Fruit fly (Drosophila melanogaster) whole organism: Measurements from ENCODE around the gene Cyp304a1.

Experiments used
- CG8478 ChIP-seq: fragments of >200 bp; optimal IDR thresholded peaks from 2 replicates; lab custom pipeline; 2018; ENCODE audit warnings: inconsistent platforms
- Dll ChIP-seq: fragments of >200 bp; optimal IDR thresholded peaks from 2 replicates; lab custom pipeline; 2017
- EcR ChIP-seq, 2 experiments: fragments of >200 bp; optimal IDR thresholded peaks; 2 replicates each; lab custom pipeline; 2017; ENCODE audit warnings: missing biosample characterization in 2 of 2, missing genetic modification characterization in 2 of 2, missing genetic modification reagents in 2 of 2
- pan ChIP-seq: fragments of >200 bp; optimal IDR thresholded peaks from 2 replicates; lab custom pipeline; 2017
- psq ChIP-seq: fragments of >200 bp; optimal IDR thresholded peaks from 2 replicates; lab custom pipeline; 2017
- usp ChIP-seq: fragments of >200 bp; optimal IDR thresholded peaks from 2 replicates; lab custom pipeline; 2017; ENCODE audit warnings: missing biosample characterization, missing genetic modification characterization, mixed read lengths

Gene Cyp304a1

DNA sequence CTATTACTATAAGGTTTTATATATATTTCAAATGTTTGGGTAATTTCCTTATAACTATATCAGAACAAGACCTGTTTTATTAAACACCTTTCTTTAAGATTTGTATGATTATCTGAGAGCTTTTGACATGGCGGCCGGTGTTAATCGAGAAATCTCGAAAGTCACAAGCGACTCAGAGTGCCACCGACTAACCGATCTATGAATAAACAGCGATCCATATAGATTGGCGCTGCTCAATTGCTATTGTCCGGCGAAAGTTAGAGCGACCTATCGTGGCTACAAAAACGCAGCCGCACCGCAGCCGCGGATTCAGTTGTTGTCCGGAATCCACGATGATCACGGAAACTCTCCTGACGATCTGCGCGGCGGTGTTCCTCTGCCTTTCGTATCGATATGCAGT is at the start of gene Cyp304a1:
Cyp304a1 (plus strand) TSS at position 301 of the 400 bp plus-strand sequence.
- TF ChIP-seq EcR (GFP tag; optimal IDR thresholded peaks at IDR 0.05; lab: Kevin White, UChicago), result no peak
- no peak for TF ChIP-seq Dll (lab: Kevin White, UChicago)
- TF ChIP-seq pan (lab: Kevin White, UChicago), result no peak
- no peak for TF ChIP-seq CG8478 (lab: Kevin White, UChicago)
- TF ChIP-seq usp (GFP tag; lab: Kevin White, UChicago), result no peak
- no peak for TF ChIP-seq psq (lab: Kevin White, UChicago)

DNA sequence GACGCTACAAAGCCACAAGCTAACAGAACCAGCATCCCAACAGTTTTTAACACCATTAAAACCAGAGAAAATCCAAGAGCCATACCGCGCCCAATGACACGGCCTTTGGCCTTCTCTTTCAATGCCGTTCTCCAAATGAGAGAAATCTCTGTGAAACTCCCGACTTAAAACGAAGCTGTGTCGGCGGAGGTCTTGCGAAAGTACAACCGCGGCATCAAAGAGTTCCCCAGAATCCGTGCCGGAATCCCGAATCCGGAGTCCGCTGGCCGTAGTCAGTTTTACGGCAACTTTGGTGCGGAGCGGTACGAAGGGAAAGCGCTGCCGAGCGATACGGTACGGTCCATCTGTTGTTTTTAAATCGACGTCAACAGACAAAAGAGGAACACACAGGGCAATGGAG is 47.8 kb upstream of the Cyp304a1 start, which contains the start of gene beat-Vb:
beat-Vb (plus strand) TSS at position 246 of the 400 bp plus-strand sequence.
- no peak for TF ChIP-seq usp (GFP tag; lab: Kevin White, UChicago)
- no peak for TF ChIP-seq psq (lab: Kevin White, UChicago)
- TF ChIP-seq CG8478 (lab: Kevin White, UChicago), result no peak
- TF ChIP-seq Dll (lab: Kevin White, UChicago), result no peak
- TF ChIP-seq EcR (GFP tag; optimal IDR thresholded peaks at IDR 0.05; lab: Kevin White, UChicago), result no peak
- no peak for TF ChIP-seq pan (lab: Kevin White, UChicago)

- TF ChIP-seq CG8478 (lab: Kevin White, UChicago) (no peak), pan (lab: Kevin White, UChicago) (no peak), Dll (lab: Kevin White, UChicago) (no peak), usp (GFP tag; lab: Kevin White, UChicago) (no peak), psq (lab: Kevin White, UChicago) (no peak), EcR (GFP tag; optimal IDR thresholded peaks at IDR 0.05; lab: Kevin White, UChicago) (no peak)
Observed at dm6 chr3R:12957388-12957787, 6.2 kb upstream of the Cyp304a1 start.

dm6 chr3R:12960227-12960626 is 3.4 kb upstream of the Cyp304a1 start:
- TF ChIP-seq pan (lab: Kevin White, UChicago), result no peak

DNA sequence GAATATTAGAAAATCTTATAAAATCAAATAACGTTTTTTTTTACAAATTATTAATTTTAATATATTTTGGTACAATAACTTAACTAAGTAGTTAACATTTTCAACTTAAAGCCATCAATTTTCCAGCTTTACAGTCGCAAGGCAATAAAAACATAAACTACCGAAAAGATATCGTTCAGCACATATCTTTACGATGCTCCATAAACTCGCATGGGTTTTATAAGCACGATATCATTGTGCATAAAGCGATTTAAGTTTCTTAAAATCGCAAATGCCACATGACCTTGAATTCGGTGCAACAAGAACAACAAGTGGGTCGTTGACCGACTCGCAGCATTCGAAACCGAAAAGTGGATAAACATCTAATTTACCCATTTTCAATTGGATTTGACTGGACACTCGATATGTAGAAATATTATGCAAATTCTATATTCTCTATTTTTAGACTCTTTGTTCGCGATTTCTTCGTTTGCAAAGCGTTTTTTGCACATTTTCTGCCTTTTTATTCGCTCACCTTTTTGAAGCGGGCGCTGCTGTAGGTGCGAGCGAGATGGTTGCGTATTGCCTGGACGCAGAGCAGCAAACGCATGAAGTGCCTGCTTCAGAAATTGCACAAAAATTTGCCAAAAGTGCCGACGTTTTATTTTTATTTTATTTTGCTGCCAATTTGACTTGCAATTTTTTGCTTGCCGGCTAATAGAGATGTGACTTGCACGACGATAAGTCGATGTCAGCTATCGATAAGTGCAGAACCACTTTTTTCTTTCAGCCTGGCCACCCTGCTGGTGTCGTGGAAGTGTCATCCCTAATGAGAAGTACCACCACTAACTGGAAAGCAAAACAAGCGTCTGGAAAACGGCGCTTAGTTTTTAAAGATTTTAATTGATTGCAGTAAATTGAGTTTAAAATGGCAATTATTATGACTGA is 2.4 kb upstream of the Cyp304a1 start, which contains the start of gene Spc25:
Spc25 (plus strand) TSS at position 817 of the 927 bp plus-strand sequence.
- TF ChIP-seq usp (GFP tag; lab: Kevin White, UChicago) (no peak), EcR (GFP tag; optimal IDR thresholded peaks at IDR 0.05; lab: Kevin White, UChicago) (peak; percentile 54 to 84), pan (lab: Kevin White, UChicago) (no peak), Dll (lab: Kevin White, UChicago) (no peak)

DNA sequence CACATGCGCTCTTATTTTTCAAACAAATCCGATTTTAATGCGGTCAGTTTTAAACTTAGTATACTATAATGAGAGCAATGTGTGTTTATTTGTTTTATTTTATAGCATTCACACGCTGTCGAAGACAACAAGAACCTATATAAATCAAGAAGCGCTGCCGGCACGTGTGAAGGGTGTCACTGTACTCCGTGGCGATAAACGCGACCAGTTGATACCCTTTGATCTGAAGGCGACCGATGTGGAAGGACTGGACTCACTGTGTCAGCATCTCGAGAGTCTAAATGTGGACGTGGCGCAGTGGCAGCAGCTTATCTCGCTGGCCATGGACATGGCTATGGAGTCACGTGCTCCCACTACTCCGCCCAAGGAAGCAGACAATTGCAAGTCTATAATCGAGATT is 979 bp upstream of the Cyp304a1 start:
- TF ChIP-seq usp (GFP tag; lab: Kevin White, UChicago) (no peak), psq (lab: Kevin White, UChicago) (no peak), pan (lab: Kevin White, UChicago) (no peak), CG8478 (lab: Kevin White, UChicago) (no peak), EcR (GFP tag; optimal IDR thresholded peaks at IDR 0.05; lab: Kevin White, UChicago) (no peak), Dll (lab: Kevin White, UChicago) (no peak)

DNA sequence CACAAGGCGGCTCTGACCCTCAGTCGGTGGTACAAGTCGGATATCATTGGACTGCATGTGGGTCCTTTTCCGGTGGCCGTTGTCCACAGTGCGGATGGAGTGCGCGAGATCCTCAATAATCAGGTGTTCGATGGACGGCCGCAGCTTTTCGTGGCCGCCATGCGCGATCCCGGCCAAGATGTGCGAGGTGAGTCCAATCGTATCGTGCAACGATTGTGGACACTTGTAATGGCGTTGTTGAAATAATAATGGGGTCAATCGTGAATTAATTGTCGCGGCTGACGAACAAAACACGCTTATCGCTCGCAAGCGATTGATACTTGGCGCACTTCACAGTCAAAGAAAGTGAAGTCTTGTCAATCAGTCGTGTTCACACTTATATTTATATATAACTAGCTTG is 452 bp downstream of the Cyp304a1 start:
- TF ChIP-seq Dll (lab: Kevin White, UChicago), result no peak
- no peak for TF ChIP-seq EcR (GFP tag; optimal IDR thresholded peaks at IDR 0.05; lab: Kevin White, UChicago)
- no peak for TF ChIP-seq CG8478 (lab: Kevin White, UChicago)
- TF ChIP-seq pan (lab: Kevin White, UChicago), result no peak
- TF ChIP-seq psq (lab: Kevin White, UChicago), result no peak
- TF ChIP-seq usp (GFP tag; lab: Kevin White, UChicago), result no peak

dm6 chr3R:12967612-12968011 is 4.0 kb downstream of the Cyp304a1 start, which contains the start of the genes CG14384 and grsm:
TSS of gene CG14384 (minus strand) at chr3R:12967712.
TSS of gene grsm (minus strand) at chr3R:12967712.
- TF ChIP-seq CG8478 (lab: Kevin White, UChicago), result no peak
- no peak for TF ChIP-seq psq (lab: Kevin White, UChicago)
- no peak for TF ChIP-seq Dll (lab: Kevin White, UChicago)
- no peak for TF ChIP-seq usp (GFP tag; lab: Kevin White, UChicago)
- TF ChIP-seq EcR (GFP tag; optimal IDR thresholded peaks at IDR 0.05; lab: Kevin White, UChicago), result no peak
- no peak for TF ChIP-seq pan (lab: Kevin White, UChicago)

- TF ChIP-seq pan (lab: Kevin White, UChicago) (no peak), Dll (lab: Kevin White, UChicago) (no peak), CG8478 (lab: Kevin White, UChicago) (no peak)
Observed at dm6 chr3R:12972106-12972505, 8.5 kb downstream of the Cyp304a1 start.

- TF ChIP-seq EcR (GFP tag; optimal IDR thresholded peaks at IDR 0.05; lab: Kevin White, UChicago) (no peak), usp (GFP tag; lab: Kevin White, UChicago) (no peak), pan (lab: Kevin White, UChicago) (no peak), Dll (lab: Kevin White, UChicago) (no peak), psq (lab: Kevin White, UChicago) (no peak), CG8478 (lab: Kevin White, UChicago) (no peak)
Observed at dm6 chr3R:12974447-12974846, 10.9 kb downstream of the Cyp304a1 start.

- TF ChIP-seq usp (GFP tag; lab: Kevin White, UChicago) (no peak), EcR (GFP tag; optimal IDR thresholded peaks at IDR 0.05; lab: Kevin White, UChicago) (no peak), pan (lab: Kevin White, UChicago) (no peak), CG8478 (lab: Kevin White, UChicago) (no peak), Dll (lab: Kevin White, UChicago) (no peak), psq (lab: Kevin White, UChicago) (no peak)
Observed at dm6 chr3R:12975223-12975622, 11.6 kb downstream of the Cyp304a1 start.
